Worm (Caenorhabditis elegans) whole organism, mixed stage, embryonic: ENCODE results near the gene irld-8.

Source experiments
- bed-3 ChIP-seq: fragments of 200-800 bp; sonication (Bioruptor generic); optimal IDR thresholded peaks from 3 replicates; lab custom pipeline; 2018; ENCODE audit warnings: mild to moderate bottlenecking, missing genetic modification characterization, moderate library complexity, missing compliant biosample characterization
- ceh-39 ChIP-seq: fragments of 150-350 bp; optimal IDR thresholded peaks from 2 replicates; lab custom pipeline; 2014; ENCODE audit warnings: missing biosample characterization, missing genetic modification characterization
- drap-1 ChIP-seq: fragments of 200-800 bp; sonication (Bioruptor generic); optimal IDR thresholded peaks from 3 replicates; lab custom pipeline; 2018; ENCODE audit warnings: mild to moderate bottlenecking, missing genetic modification characterization, missing compliant biosample characterization
- elt-1 ChIP-seq: sonication (generic microtip); optimal IDR thresholded peaks from 2 replicates; lab custom pipeline; 2017; ENCODE audit warnings: missing genetic modification characterization, mild to moderate bottlenecking, missing compliant biosample characterization, antibody characterized with exemption, moderate library complexity, borderline replicate concordance; ENCODE audit not compliant: insufficient read depth
- elt-3 ChIP-seq: fragments of 150-350 bp; optimal IDR thresholded peaks from 2 replicates; lab custom pipeline; 2014; ENCODE audit warnings: missing biosample characterization, missing genetic modification characterization
- lsy-2 ChIP-seq: fragments of 150-350 bp; optimal IDR thresholded peaks from 2 replicates; lab custom pipeline; 2014; ENCODE audit warnings: missing biosample characterization, missing genetic modification characterization
- mab-5 ChIP-seq: fragments of 150-350 bp; optimal IDR thresholded peaks from 2 replicates; lab custom pipeline; 2014; ENCODE audit warnings: missing biosample characterization, missing genetic modification characterization
- nhr-12 ChIP-seq: fragments of 150-350 bp; optimal IDR thresholded peaks from 2 replicates; lab custom pipeline; 2014; ENCODE audit warnings: missing biosample characterization, missing genetic modification characterization
- nhr-237 ChIP-seq: fragments of 150-350 bp; optimal IDR thresholded peaks from 2 replicates; lab custom pipeline; 2014; ENCODE audit warnings: missing biosample characterization, missing genetic modification characterization
- nhr-28 ChIP-seq: fragments of 150-350 bp; optimal IDR thresholded peaks from 2 replicates; lab custom pipeline; 2014; ENCODE audit warnings: missing biosample characterization, missing genetic modification characterization
- nhr-76 ChIP-seq: sonication (generic microtip); optimal IDR thresholded peaks from 2 replicates; lab custom pipeline; 2017; ENCODE audit warnings: missing biosample characterization, missing genetic modification characterization
- snpc-4 ChIP-seq: fragments of 150-350 bp; optimal IDR thresholded peaks from 2 replicates; lab custom pipeline; 2014; ENCODE audit warnings: missing biosample characterization, missing genetic modification characterization
- unc-39 ChIP-seq: fragments of 150-350 bp; optimal IDR thresholded peaks from 2 replicates; lab custom pipeline; 2014; ENCODE audit warnings: missing biosample characterization, missing genetic modification characterization
- ztf-11 ChIP-seq: fragments of 150-350 bp; optimal IDR thresholded peaks from 2 replicates; lab custom pipeline; 2014; ENCODE audit warnings: missing biosample characterization, missing genetic modification characterization

ce11 chrIV:8068280-8068679, 47.3 kb upstream of the irld-8 start:
- TF ChIP-seq unc-39 (tag; lab: Kevin White, UChicago) (no peak), nhr-237 (tag; lab: Kevin White, UChicago) (no peak), elt-1 (no peak), bed-3 (GFP tag; lab: Kevin White, UChicago) (no peak), ztf-11 (no peak), drap-1 (GFP tag; lab: Kevin White, UChicago) (no peak), elt-3 (tag; lab: Kevin White, UChicago) (no peak), nhr-76 (no peak), nhr-28 (tag; lab: Kevin White, UChicago) (no peak), lsy-2 (no peak), ceh-39 (no peak), nhr-12 (tag; lab: Kevin White, UChicago) (no peak), mab-5 (tag; lab: Kevin White, UChicago) (no peak), snpc-4 (no peak)
